Worm (Caenorhabditis elegans) whole organism, mixed stage, embryonic: ENCODE measurements around the gene Y38H6C.25.

Experiments used
- M03D4.4 ChIP-seq: sonication (generic microtip); optimal IDR thresholded peaks from 2 replicates; lab custom pipeline; 2017; ENCODE audit warnings: mild to moderate bottlenecking, missing genetic modification characterization, missing compliant biosample characterization
- bed-3 ChIP-seq: fragments of 200-800 bp; sonication (Bioruptor generic); optimal IDR thresholded peaks from 3 replicates; lab custom pipeline; 2018; ENCODE audit warnings: mild to moderate bottlenecking, missing genetic modification characterization, moderate library complexity, missing compliant biosample characterization
- ceh-39 ChIP-seq: fragments of 150-350 bp; optimal IDR thresholded peaks from 2 replicates; lab custom pipeline; 2014; ENCODE audit warnings: missing biosample characterization, missing genetic modification characterization
- ceh-43 ChIP-seq: fragments of 200-800 bp; sonication (Bioruptor generic); optimal IDR thresholded peaks from 2 replicates; lab custom pipeline; 2018; ENCODE audit warnings: mild to moderate bottlenecking, missing genetic modification characterization, moderate library complexity, missing compliant biosample characterization
- ceh-83 ChIP-seq: fragments of 200-800 bp; sonication (Bioruptor generic); optimal IDR thresholded peaks from 2 replicates; lab custom pipeline; 2018; ENCODE audit warnings: mild to moderate bottlenecking, missing genetic modification characterization, missing compliant biosample characterization
- cnd-1 ChIP-seq: fragments of 200-800 bp; sonication (Bioruptor generic); optimal IDR thresholded peaks from 2 replicates; lab custom pipeline; 2018; ENCODE audit warnings: mild to moderate bottlenecking, missing genetic modification characterization, missing compliant biosample characterization
- drap-1 ChIP-seq: fragments of 200-800 bp; sonication (Bioruptor generic); optimal IDR thresholded peaks from 3 replicates; lab custom pipeline; 2018; ENCODE audit warnings: mild to moderate bottlenecking, missing genetic modification characterization, missing compliant biosample characterization
- elt-1 ChIP-seq: sonication (generic microtip); optimal IDR thresholded peaks from 2 replicates; lab custom pipeline; 2017; ENCODE audit warnings: missing genetic modification characterization, mild to moderate bottlenecking, missing compliant biosample characterization, antibody characterized with exemption, moderate library complexity, borderline replicate concordance; ENCODE audit not compliant: insufficient read depth
- elt-3 ChIP-seq: fragments of 150-350 bp; optimal IDR thresholded peaks from 2 replicates; lab custom pipeline; 2014; ENCODE audit warnings: missing biosample characterization, missing genetic modification characterization
- flh-1 ChIP-seq: fragments of 200-800 bp; sonication (Bioruptor generic); optimal IDR thresholded peaks from 2 replicates; lab custom pipeline; 2018; ENCODE audit warnings: mild to moderate bottlenecking, missing genetic modification characterization, moderate library complexity, missing compliant biosample characterization
- hlh-1 ChIP-seq: fragments of 150-350 bp; optimal IDR thresholded peaks from 2 replicates; lab custom pipeline; 2014; ENCODE audit warnings: missing biosample characterization, missing genetic modification reagents, missing genetic modification characterization
- lin-13 ChIP-seq: fragments of 150-350 bp; optimal IDR thresholded peaks from 2 replicates; lab custom pipeline; 2014; ENCODE audit warnings: missing biosample characterization, missing genetic modification characterization
- lsy-2 ChIP-seq: fragments of 150-350 bp; optimal IDR thresholded peaks from 2 replicates; lab custom pipeline; 2014; ENCODE audit warnings: missing biosample characterization, missing genetic modification characterization
- mab-5 ChIP-seq: fragments of 150-350 bp; optimal IDR thresholded peaks from 2 replicates; lab custom pipeline; 2014; ENCODE audit warnings: missing biosample characterization, missing genetic modification characterization
- mep-1 ChIP-seq: fragments of 150-350 bp; optimal IDR thresholded peaks from 2 replicates; lab custom pipeline; 2017; ENCODE audit warnings: missing biosample characterization, missing genetic modification reagents, missing genetic modification characterization, inconsistent platforms
- mls-2 ChIP-seq: sonication (generic microtip); optimal IDR thresholded peaks from 2 replicates; lab custom pipeline; 2016; ENCODE audit warnings: mild to moderate bottlenecking, missing genetic modification characterization, moderate library complexity, missing compliant biosample characterization
- nhr-12 ChIP-seq: fragments of 150-350 bp; optimal IDR thresholded peaks from 2 replicates; lab custom pipeline; 2014; ENCODE audit warnings: missing biosample characterization, missing genetic modification characterization
- nhr-2 ChIP-seq: fragments of 150-350 bp; optimal IDR thresholded peaks from 2 replicates; lab custom pipeline; 2014; ENCODE audit warnings: missing biosample characterization, missing genetic modification characterization
- nhr-237 ChIP-seq: fragments of 150-350 bp; optimal IDR thresholded peaks from 2 replicates; lab custom pipeline; 2014; ENCODE audit warnings: missing biosample characterization, missing genetic modification characterization
- nhr-28 ChIP-seq: fragments of 150-350 bp; optimal IDR thresholded peaks from 2 replicates; lab custom pipeline; 2014; ENCODE audit warnings: missing biosample characterization, missing genetic modification characterization
- nhr-76 ChIP-seq: sonication (generic microtip); optimal IDR thresholded peaks from 2 replicates; lab custom pipeline; 2017; ENCODE audit warnings: missing biosample characterization, missing genetic modification characterization
- pha-4 ChIP-seq: fragments of 150-350 bp; optimal IDR thresholded peaks from 2 replicates; lab custom pipeline; 2018; ENCODE audit warnings: missing biosample characterization, missing genetic modification reagents, missing genetic modification characterization
- sem-2 ChIP-seq: fragments of 200-800 bp; sonication (Bioruptor generic); optimal IDR thresholded peaks from 2 replicates; lab custom pipeline; 2018; ENCODE audit warnings: mild to moderate bottlenecking, missing genetic modification characterization, missing compliant biosample characterization
- snpc-4 ChIP-seq: fragments of 150-350 bp; optimal IDR thresholded peaks from 2 replicates; lab custom pipeline; 2014; ENCODE audit warnings: missing biosample characterization, missing genetic modification characterization
- sptf-1 ChIP-seq: sonication (generic microtip); optimal IDR thresholded peaks from 2 replicates; lab custom pipeline; 2017; ENCODE audit warnings: mild to moderate bottlenecking, missing genetic modification characterization, moderate library complexity, missing compliant biosample characterization
- tbx-8 ChIP-seq: fragments of 200-800 bp; sonication (Bioruptor generic); optimal IDR thresholded peaks from 2 replicates; lab custom pipeline; 2018; ENCODE audit warnings: mild to moderate bottlenecking, missing genetic modification characterization, moderate library complexity, missing compliant biosample characterization
- unc-120 ChIP-seq: sonication (generic microtip); optimal IDR thresholded peaks from 2 replicates; lab custom pipeline; 2017; ENCODE audit warnings: missing genetic modification characterization, missing compliant biosample characterization; ENCODE audit not compliant: poor library complexity, severe bottlenecking
- unc-39 ChIP-seq: fragments of 150-350 bp; optimal IDR thresholded peaks from 2 replicates; lab custom pipeline; 2014; ENCODE audit warnings: missing biosample characterization, missing genetic modification characterization
- unc-62 ChIP-seq: fragments of 150-350 bp; optimal IDR thresholded peaks from 2 replicates; lab custom pipeline; 2014; ENCODE audit warnings: missing biosample characterization, missing genetic modification reagents, missing genetic modification characterization
- zip-8 ChIP-seq: fragments of 150-350 bp; optimal IDR thresholded peaks from 2 replicates; lab custom pipeline; 2014; ENCODE audit warnings: missing biosample characterization, missing genetic modification characterization
- ztf-11 ChIP-seq: fragments of 150-350 bp; optimal IDR thresholded peaks from 2 replicates; lab custom pipeline; 2014; ENCODE audit warnings: missing biosample characterization, missing genetic modification characterization

The Y38H6C.25 gene

DNA sequence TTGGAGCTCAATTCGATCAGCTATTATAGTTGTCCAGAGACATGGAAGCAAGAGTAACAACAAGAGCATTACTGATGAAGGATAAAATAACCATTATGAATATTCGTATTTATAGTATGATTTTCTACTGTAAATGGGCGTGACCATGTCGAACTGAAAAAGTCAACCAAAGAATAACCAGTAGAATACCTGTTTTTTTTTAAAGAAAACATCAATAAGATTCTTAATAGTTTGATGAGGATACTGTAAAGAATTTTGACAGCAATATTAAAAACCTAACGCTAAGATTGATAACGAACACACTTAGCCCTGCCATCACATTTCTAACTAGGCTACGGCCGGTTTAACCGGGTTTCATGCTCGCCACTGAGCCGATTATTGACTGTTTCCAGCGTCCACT lies 33.9 kb downstream of the Y38H6C.25 start, which contains the start of gene vmo-1:
vmo-1 (minus strand) TSS at position 101 of the 400 bp plus-strand sequence.
- TF ChIP-seq bed-3 (GFP tag; lab: Kevin White, UChicago) = no peak
- no peak for TF ChIP-seq unc-120 (tag; lab: Kevin White, UChicago)
- no peak for TF ChIP-seq ceh-43 (GFP tag; lab: Kevin White, UChicago)
- TF ChIP-seq mep-1 (tag; lab: Kevin White, UChicago) = no peak
- TF ChIP-seq ceh-39 = no peak
- no peak for TF ChIP-seq nhr-28 (tag; lab: Kevin White, UChicago)
- TF ChIP-seq tbx-8 (GFP tag; lab: Kevin White, UChicago) = no peak
- TF ChIP-seq lin-13 = no peak
- no peak for TF ChIP-seq elt-3 (tag; lab: Kevin White, UChicago)
- no peak for TF ChIP-seq nhr-237 (tag; lab: Kevin White, UChicago)
- no peak for TF ChIP-seq elt-1 (tag; lab: Kevin White, UChicago)
- TF ChIP-seq mab-5 = no peak
- TF ChIP-seq cnd-1 (tag; lab: Kevin White, UChicago) = no peak
- no peak for TF ChIP-seq lsy-2
- no peak for TF ChIP-seq nhr-76 (tag; lab: Kevin White, UChicago)
- no peak for TF ChIP-seq mls-2 (tag; lab: Kevin White, UChicago)

DNA sequence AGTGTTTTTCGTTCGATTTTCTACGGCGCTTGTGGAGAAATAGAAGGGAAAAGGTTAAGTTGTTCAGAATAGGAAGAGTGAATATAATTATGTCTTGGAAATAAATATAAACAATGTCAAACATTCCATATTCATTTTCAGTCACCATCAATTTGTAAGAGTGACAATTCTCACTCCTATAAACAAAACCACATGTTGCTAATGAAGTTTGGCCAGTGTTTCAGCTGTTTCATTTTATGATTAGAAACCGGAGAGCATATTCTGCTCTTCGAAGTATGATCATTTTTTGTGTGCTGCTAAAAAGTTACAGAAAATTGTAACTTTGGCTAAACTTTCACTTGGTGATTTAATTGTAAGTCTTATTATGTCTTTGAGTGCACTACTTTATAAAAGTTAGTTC lies 36.1 kb downstream of the Y38H6C.25 start, which contains the start of gene Y38H6C.21:
Y38H6C.21 (minus strand) TSS at position 148 of the 400 bp plus-strand sequence.
- TF ChIP-seq flh-1 (GFP tag; lab: Kevin White, UChicago) = no peak
- no peak for TF ChIP-seq unc-39 (tag; lab: Kevin White, UChicago)
- no peak for TF ChIP-seq zip-8 (tag; lab: Kevin White, UChicago)
- TF ChIP-seq ztf-11 = no peak

DNA sequence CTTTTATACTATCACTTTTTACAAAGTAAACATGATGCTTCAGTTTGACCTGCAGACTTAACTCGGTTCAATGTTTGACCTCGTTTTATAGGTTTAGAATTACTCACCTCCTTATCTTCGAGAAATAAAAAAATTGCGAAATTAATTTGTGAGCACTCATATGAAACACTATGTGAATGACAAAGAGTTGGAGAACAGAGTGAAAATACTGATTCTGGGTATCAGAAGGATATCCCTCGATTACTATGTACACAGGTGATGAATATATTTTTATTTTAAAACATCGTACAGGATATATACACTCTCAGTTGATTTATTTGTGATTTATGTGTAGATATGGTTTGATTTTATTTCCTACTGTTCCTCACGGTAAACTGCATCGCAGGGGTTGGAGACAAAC lies 37.2 kb downstream of the Y38H6C.25 start, which contains the start of gene Y38H6C.23:
Y38H6C.23 (minus strand) TSS at position 101 of the 400 bp plus-strand sequence.
- no peak for TF ChIP-seq lsy-2
- TF ChIP-seq nhr-76 (tag; lab: Kevin White, UChicago) = no peak
- TF ChIP-seq ztf-11 = no peak
- TF ChIP-seq unc-39 (tag; lab: Kevin White, UChicago) = no peak
- no peak for TF ChIP-seq nhr-2 (tag; lab: Kevin White, UChicago)
- TF ChIP-seq mep-1 (tag; lab: Kevin White, UChicago) = no peak
- no peak for TF ChIP-seq hlh-1
- no peak for TF ChIP-seq mab-5
- no peak for TF ChIP-seq M03D4.4 (tag; lab: Kevin White, UChicago)

ce11 chrV:20558270-20558669 lies 39.2 kb downstream of the Y38H6C.25 start, which contains the start of gene abf-4:
abf-4 (minus strand) TSS chrV:20558370.
- TF ChIP-seq unc-62 (GFP tag; lab: Kevin White, UChicago) (no peak), sptf-1 (tag; lab: Kevin White, UChicago) (no peak), nhr-76 (tag; lab: Kevin White, UChicago) (no peak), lsy-2 (no peak), nhr-12 (tag; lab: Kevin White, UChicago) (no peak), nhr-28 (tag; lab: Kevin White, UChicago) (no peak), mab-5 (no peak), unc-120 (tag; lab: Kevin White, UChicago) (no peak), ceh-83 (GFP tag; lab: Kevin White, UChicago) (no peak), drap-1 (GFP tag; lab: Kevin White, UChicago) (no peak), flh-1 (GFP tag; lab: Kevin White, UChicago) (no peak), pha-4 (no peak)

DNA sequence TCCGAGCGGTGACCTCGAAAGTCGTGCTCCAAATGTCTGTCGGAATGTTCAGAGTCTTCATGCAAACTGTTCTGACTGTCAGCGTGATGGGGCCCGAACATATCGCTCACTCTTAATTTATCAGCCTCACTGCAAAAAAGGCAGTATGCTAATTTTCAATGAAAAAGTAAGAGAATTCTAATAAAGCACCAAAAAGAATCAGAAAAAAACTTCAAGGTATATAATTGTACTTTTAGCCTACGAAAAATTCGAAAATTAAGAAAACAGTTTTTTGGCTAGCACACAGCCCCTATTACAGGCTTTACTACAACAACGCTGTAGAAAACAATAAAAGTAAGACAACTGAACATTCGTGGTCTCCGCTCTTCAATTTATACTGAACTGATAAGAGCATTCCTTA lies 42.8 kb downstream of the Y38H6C.25 start, which contains the start of gene F26F2.1:
F26F2.1 (minus strand) TSS at position 101 of the 400 bp plus-strand sequence.
- TF ChIP-seq nhr-12 (tag; lab: Kevin White, UChicago) = no peak
- TF ChIP-seq elt-3 (tag; lab: Kevin White, UChicago) = no peak
- no peak for TF ChIP-seq M03D4.4 (tag; lab: Kevin White, UChicago)
- TF ChIP-seq pha-4 = no peak
- TF ChIP-seq cnd-1 (tag; lab: Kevin White, UChicago) = no peak
- TF ChIP-seq nhr-28 (tag; lab: Kevin White, UChicago) = no peak
- no peak for TF ChIP-seq lsy-2
- TF ChIP-seq drap-1 (GFP tag; lab: Kevin White, UChicago) = no peak
- no peak for TF ChIP-seq snpc-4 (tag; lab: Kevin White, UChicago)
- no peak for TF ChIP-seq sem-2 (GFP tag; lab: Kevin White, UChicago)
- TF ChIP-seq nhr-2 (tag; lab: Kevin White, UChicago) = no peak
- TF ChIP-seq mls-2 (tag; lab: Kevin White, UChicago) = no peak
